Worm (Caenorhabditis elegans): ENCODE results near the gene sdz-24.
"Not testable (repeated sequence)": the region's sequence is repeated elsewhere in the genome, so short reads cannot be mapped to it uniquely, and the experiment has no call there.

sdz-24 gene

DNA sequence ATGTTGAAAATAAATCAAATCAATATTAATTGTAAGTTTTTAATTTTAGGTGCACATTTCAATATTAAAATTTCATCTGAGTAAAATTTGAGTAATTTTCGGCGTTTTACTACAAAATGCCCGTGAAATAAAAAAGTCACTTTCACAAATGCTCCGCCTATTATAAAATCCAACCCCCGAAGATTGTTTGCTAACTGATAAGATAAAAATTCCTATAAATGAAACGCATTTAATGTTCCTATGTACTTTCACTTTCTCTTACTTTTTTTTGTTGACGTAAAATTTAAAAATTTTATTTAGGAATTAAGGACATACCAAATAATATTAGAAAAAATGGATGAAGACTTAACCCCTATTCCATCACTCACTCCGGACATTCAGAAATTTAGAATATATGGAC is at the start of gene sdz-24:
sdz-24 (plus strand) TSS at position 301 of the 400 bp plus-strand sequence.
- TF ChIP-seq ztf-1 (GFP tag; conservative IDR thresholded peaks at IDR 0.05): no peak
- no peak for TF ChIP-seq ZK546.5 (tag; optimal IDR thresholded peaks at IDR 0.05)
- no peak for TF ChIP-seq skn-1 (tag; optimal IDR thresholded peaks at IDR 0.05)
- TF ChIP-seq egl-27 (tag; optimal IDR thresholded peaks at IDR 0.05): no peak
- TF ChIP-seq nhr-25 (tag; optimal IDR thresholded peaks at IDR 0.05): no peak
- TF ChIP-seq F13H6.1 (tag; optimal IDR thresholded peaks at IDR 0.05): no peak

- TF ChIP-seq elt-1 (tag; optimal IDR thresholded peaks at IDR 0.05): no peak
- no peak for TF ChIP-seq nhr-77 (tag; optimal IDR thresholded peaks at IDR 0.05)
- TF ChIP-seq snpc-4 (tag; optimal IDR thresholded peaks at IDR 0.05): no peak
- no peak for TF ChIP-seq nhr-10 (tag; optimal IDR thresholded peaks at IDR 0.05)
- TF ChIP-seq crh-2 (tag; optimal IDR thresholded peaks at IDR 0.05): no peak
- TF ChIP-seq unc-55 (GFP tag; optimal IDR thresholded peaks at IDR 0.05): no peak
These were observed 49.7 kb upstream of the sdz-24 start, which contains the start of gene W04H10.1 for ce11 chrII:608757-609156. TSS of gene W04H10.1 (plus strand) at chrII:609057.

ce11 chrII:612361-612760 is 46.1 kb upstream of the sdz-24 start, which contains the start of gene clec-118:
TSS of gene clec-118 (minus strand) at chrII:612461.
- not testable (repeated sequence) for TF ChIP-seq nhr-129, egl-27, mab-5 (tag; optimal IDR thresholded peaks at IDR 0.05)

DNA sequence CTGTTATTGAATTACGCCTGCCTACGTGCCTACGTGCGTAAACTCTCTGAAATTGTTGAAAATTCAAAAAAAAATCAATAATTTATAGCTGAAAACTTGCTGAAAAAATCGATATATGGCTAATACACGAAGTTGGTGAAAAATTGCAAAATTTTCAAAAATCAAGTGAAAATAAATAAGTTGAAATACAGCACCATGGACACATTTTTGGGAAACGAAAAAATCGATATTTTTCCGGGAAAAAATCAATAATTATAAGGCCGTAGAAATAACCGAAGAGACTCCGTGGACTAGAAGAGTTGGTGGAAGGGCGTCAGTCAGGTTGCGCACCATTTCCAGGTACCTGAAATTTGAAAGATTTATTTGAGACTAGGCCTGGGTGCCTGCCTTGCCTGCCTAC is 43.8 kb upstream of the sdz-24 start:
- TF ChIP-seq mbf-1 (tag; optimal IDR thresholded peaks at IDR 0.05): no peak
- no peak for TF ChIP-seq ceh-16 (tag; optimal IDR thresholded peaks at IDR 0.05)
- no peak for TF ChIP-seq ztf-1 (GFP tag; conservative IDR thresholded peaks at IDR 0.05)

- TF ChIP-seq crh-2 (tag; optimal IDR thresholded peaks at IDR 0.05): peak; percentile 14
- TF ChIP-seq fos-1 (tag; optimal IDR thresholded peaks at IDR 0.05): peak; percentile 96
- no peak for TF ChIP-seq mab-5 (tag; optimal IDR thresholded peaks at IDR 0.05)
- peak; percentile 41 for TF ChIP-seq gmeb-1 (tag; optimal IDR thresholded peaks at IDR 0.05)
These were observed 37.3 kb upstream of the sdz-24 start for ce11 chrII:621141-621540.

ce11 chrII:622478-622877 is 36.0 kb upstream of the sdz-24 start:
- TF ChIP-seq nhr-129 (tag; optimal IDR thresholded peaks at IDR 0.05) (peak; percentile 35), Y55F3AM.14 (GFP tag; optimal IDR thresholded peaks at IDR 0.05) (no peak), lsy-2 (tag; optimal IDR thresholded peaks at IDR 0.05) (no peak), C34F6.9 (tag; optimal IDR thresholded peaks at IDR 0.05) (peak; percentile 43), unc-55 (GFP tag; optimal IDR thresholded peaks at IDR 0.05) (peak; percentile 59), nhr-12 (tag; optimal IDR thresholded peaks at IDR 0.05) (no peak), mbf-1 (tag; optimal IDR thresholded peaks at IDR 0.05) (no peak), F13H6.1 (tag; optimal IDR thresholded peaks at IDR 0.05) (peak; percentile 29), lin-13 (GFP tag; optimal IDR thresholded peaks at IDR 0.05) (peak; percentile 33), fos-1 (tag; optimal IDR thresholded peaks at IDR 0.05) (peak; percentile 61), mab-5 (tag; optimal IDR thresholded peaks at IDR 0.05) (peak; percentile 4), blmp-1 (tag; optimal IDR thresholded peaks at IDR 0.05; ENCODE audit: insufficient read depth) (no peak), sma-9 (GFP tag; optimal IDR thresholded peaks at IDR 0.05) (peak; percentile 19), sma-9 (tag; optimal IDR thresholded peaks at IDR 0.05) (no peak), lin-39 (tag; optimal IDR thresholded peaks at IDR 0.05) (no peak)

DNA sequence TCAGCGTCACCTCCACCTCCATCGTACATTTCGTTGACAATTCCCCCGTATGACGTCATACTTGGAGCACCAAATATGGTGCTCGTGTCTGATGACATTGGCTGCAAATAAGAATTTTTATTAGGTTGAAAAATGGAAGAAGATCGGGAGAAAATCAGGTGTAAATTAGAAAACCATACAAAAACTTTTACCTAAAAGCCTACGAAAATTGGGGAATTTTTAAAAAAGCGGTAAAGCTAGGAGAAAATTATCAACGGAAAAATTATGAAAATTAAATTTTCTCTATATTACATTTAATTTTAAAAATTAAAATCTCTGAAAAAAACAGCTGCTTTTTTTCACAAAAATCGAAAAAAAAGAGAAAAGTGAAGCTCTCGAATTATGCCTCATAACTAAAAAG is 34.0 kb upstream of the sdz-24 start, which contains the start of gene T04B8.5:
T04B8.5 (minus strand) TSS at position 101 of the 400 bp plus-strand sequence.
- TF ChIP-seq nhr-25 (tag; optimal IDR thresholded peaks at IDR 0.05) (no peak), crh-2 (tag; optimal IDR thresholded peaks at IDR 0.05) (no peak), ztf-4 (tag; optimal IDR thresholded peaks at IDR 0.05) (no peak), lsy-2 (tag; optimal IDR thresholded peaks at IDR 0.05) (no peak), sma-9 (GFP tag; optimal IDR thresholded peaks at IDR 0.05) (no peak), sma-9 (tag; optimal IDR thresholded peaks at IDR 0.05) (no peak), lin-11 (tag; optimal IDR thresholded peaks at IDR 0.05) (no peak)

All from whole organism, L2 larva.